Worm (Caenorhabditis elegans) whole organism, L1 larva: ENCODE measurements around the gene C15B12.4.
A peak's percentile ranks its signal among the peaks of the same experiment; 100 is the strongest.

ENCODE experiments used
- Y116A8C.19 ChIP-seq: sonication (generic microtip); optimal IDR thresholded peaks from 2 replicates; lab custom pipeline; 2016; ENCODE audit warnings: missing compliant biosample characterization, missing genetic modification characterization, borderline replicate concordance
- aha-1 ChIP-seq: fragments of 150-350 bp; optimal IDR thresholded peaks from 2 replicates; lab custom pipeline; 2014; ENCODE audit warnings: missing biosample characterization, missing genetic modification characterization
- alr-1 ChIP-seq: fragments of 200-800 bp; sonication (Bioruptor generic); optimal IDR thresholded peaks from 2 replicates; lab custom pipeline; 2018; ENCODE audit warnings: borderline replicate concordance, mild to moderate bottlenecking, missing genetic modification characterization, missing compliant biosample characterization
- aly-2 ChIP-seq: fragments of 150-350 bp; optimal IDR thresholded peaks from 2 replicates; lab custom pipeline; 2014; ENCODE audit warnings: missing biosample characterization, missing genetic modification characterization
- ama-1 ChIP-seq: fragments of 150-350 bp; optimal IDR thresholded peaks from 2 replicates; lab custom pipeline; 2014
- blmp-1 ChIP-seq: fragments of 150-350 bp; optimal IDR thresholded peaks from 2 replicates; lab custom pipeline; 2014; ENCODE audit warnings: missing biosample characterization, missing genetic modification characterization
- ceh-63 ChIP-seq: fragments of 200-800 bp; sonication (Bioruptor generic); optimal IDR thresholded peaks from 2 replicates; lab custom pipeline; 2018; ENCODE audit warnings: mild to moderate bottlenecking, missing genetic modification characterization, missing compliant biosample characterization
- ceh-88 ChIP-seq: fragments of 200-800 bp; sonication (Bioruptor generic); IDR thresholded peaks from 2 replicates; pipeline ENCODE4 v1.3.6; 2022; ENCODE audit warnings: missing genetic modification characterization, missing compliant biosample characterization
- ceh-90 ChIP-seq: sonication (generic microtip); optimal IDR thresholded peaks from 2 replicates; lab custom pipeline; 2016; ENCODE audit warnings: missing genetic modification characterization, missing compliant biosample characterization
- ces-1 ChIP-seq: fragments of 150-350 bp; optimal IDR thresholded peaks from 2 replicates; lab custom pipeline; 2014; ENCODE audit warnings: missing biosample characterization, missing genetic modification reagents, missing genetic modification characterization
- dsc-1 ChIP-seq: sonication (generic microtip); optimal IDR thresholded peaks from 2 replicates; lab custom pipeline; 2016; ENCODE audit warnings: mild to moderate bottlenecking, missing genetic modification characterization, missing compliant biosample characterization
- efl-1 ChIP-seq, 4 experiments: fragments of 150-350 bp; optimal IDR thresholded peaks in 3 of 4; peaks in 1 of 4; 1 replicate in 1 of 4; 2 replicates in 3 of 4; lab custom pipeline; 2014; ENCODE audit warnings: missing biosample characterization in 2 of 4, missing genetic modification characterization in 2 of 4, missing genetic modification reagents in 2 of 4
- egl-13 ChIP-seq: sonication (generic microtip); optimal IDR thresholded peaks from 2 replicates; lab custom pipeline; 2016; ENCODE audit warnings: missing genotype, missing genetic modification reagents, missing genetic modification characterization, missing compliant biosample characterization
- egl-27 ChIP-seq, 2 experiments: fragments of 150-350 bp in 1 of 2; sonication (generic microtip); optimal IDR thresholded peaks; 3 replicates each; lab custom pipeline; 2017 to 2018; ENCODE audit warnings: missing biosample characterization in 2 of 2, missing genetic modification characterization in 2 of 2, missing genetic modification reagents in 2 of 2
- elt-2 ChIP-seq: sonication (generic microtip); optimal IDR thresholded peaks from 2 replicates; lab custom pipeline; 2016; ENCODE audit warnings: missing genetic modification characterization, mild to moderate bottlenecking, inconsistent platforms, missing compliant biosample characterization, missing genetic modification reagents
- elt-3 ChIP-seq, 6 experiments: fragments of 150-350 bp in 1 of 6; sonication (generic microtip); optimal IDR thresholded peaks; 2 replicates each; lab custom pipeline; 2017 to 2018; ENCODE audit warnings: missing biosample characterization in 6 of 6, missing genetic modification characterization in 6 of 6, inconsistent platforms in 1 of 6
- ets-5 ChIP-seq: fragments of 200-800 bp; sonication (Bioruptor generic); IDR thresholded peaks from 2 replicates; pipeline ENCODE4 v1.3.6; 2022; ENCODE audit warnings: missing genetic modification characterization, missing compliant biosample characterization
- fkh-4 ChIP-seq: sonication (generic microtip); optimal IDR thresholded peaks from 2 replicates; lab custom pipeline; 2016; ENCODE audit warnings: missing compliant biosample characterization, missing genetic modification characterization, borderline replicate concordance
- grh-1 ChIP-seq: fragments of 200-800 bp; sonication (Bioruptor generic); IDR thresholded peaks from 2 replicates; pipeline ENCODE4 v1.3.6; 2022; ENCODE audit warnings: missing genetic modification reagents, missing genetic modification characterization, missing compliant biosample characterization
- irx-1 ChIP-seq: sonication (generic microtip); optimal IDR thresholded peaks from 2 replicates; lab custom pipeline; 2016; ENCODE audit warnings: missing genetic modification characterization, missing compliant biosample characterization
- isw-1 ChIP-seq: fragments of 200-800 bp; sonication (Bioruptor generic); IDR thresholded peaks from 2 replicates; pipeline ENCODE4 v1.3.6; 2022; ENCODE audit warnings: missing genetic modification characterization, missing compliant biosample characterization
- lin-13 ChIP-seq: fragments of 150-350 bp; optimal IDR thresholded peaks from 2 replicates; lab custom pipeline; 2014; ENCODE audit warnings: missing biosample characterization, missing genetic modification reagents, missing genetic modification characterization
- lin-14 ChIP-seq: fragments of 200-800 bp; sonication (Bioruptor generic); optimal IDR thresholded peaks from 2 replicates; lab custom pipeline; 2018; ENCODE audit warnings: mild to moderate bottlenecking, missing genetic modification characterization, moderate library complexity, missing compliant biosample characterization
- lin-35 ChIP-seq, 2 experiments: fragments of 150-350 bp; optimal IDR thresholded peaks; 2 replicates each; lab custom pipeline; 2014; ENCODE audit warnings: missing biosample characterization in 2 of 2, missing genetic modification characterization in 2 of 2, missing genetic modification reagents in 2 of 2
- mab-9 ChIP-seq: fragments of 200-800 bp; sonication (Bioruptor generic); IDR thresholded peaks from 2 replicates; pipeline ENCODE4 v1.3.6; 2022; ENCODE audit warnings: missing genetic modification reagents, missing genetic modification characterization, missing compliant biosample characterization
- nhr-20 ChIP-seq: sonication (generic microtip); optimal IDR thresholded peaks from 2 replicates; lab custom pipeline; 2016; ENCODE audit warnings: mild to moderate bottlenecking, missing genetic modification characterization, missing compliant biosample characterization
- nhr-71 ChIP-seq: sonication (generic microtip); optimal IDR thresholded peaks from 2 replicates; lab custom pipeline; 2016; ENCODE audit warnings: mild to moderate bottlenecking, missing genetic modification characterization, moderate library complexity, missing compliant biosample characterization
- nhr-76 ChIP-seq: sonication (generic microtip); optimal IDR thresholded peaks from 2 replicates; lab custom pipeline; 2017; ENCODE audit warnings: missing biosample characterization, missing genetic modification characterization
- pag-3 ChIP-seq: sonication (generic microtip); optimal IDR thresholded peaks from 2 replicates; lab custom pipeline; 2017; ENCODE audit warnings: missing genetic modification characterization, mild to moderate bottlenecking, missing compliant biosample characterization, antibody characterized with exemption, borderline replicate concordance; ENCODE audit not compliant: insufficient read depth
- pqm-1 ChIP-seq: sonication (generic microtip); optimal IDR thresholded peaks from 3 replicates; lab custom pipeline; 2017; ENCODE audit warnings: missing biosample characterization, missing genetic modification characterization
- rnt-1 ChIP-seq: sonication (generic microtip); optimal IDR thresholded peaks from 2 replicates; lab custom pipeline; 2016; ENCODE audit warnings: mild to moderate bottlenecking, missing genetic modification characterization, moderate library complexity, missing compliant biosample characterization
- skn-1 ChIP-seq: fragments of 150-350 bp; optimal IDR thresholded peaks from 2 replicates; lab custom pipeline; 2014; ENCODE audit warnings: missing biosample characterization, missing genetic modification characterization
- sox-4 ChIP-seq: sonication (generic microtip); optimal IDR thresholded peaks from 2 replicates; lab custom pipeline; 2016; ENCODE audit warnings: missing genetic modification characterization, missing compliant biosample characterization
- sptf-1 ChIP-seq: fragments of 150-350 bp; optimal IDR thresholded peaks from 2 replicates; lab custom pipeline; 2014; ENCODE audit warnings: missing biosample characterization, missing genetic modification characterization
- tbx-2 ChIP-seq: sonication (generic microtip); optimal IDR thresholded peaks from 2 replicates; lab custom pipeline; 2016; ENCODE audit warnings: missing genetic modification characterization, missing compliant biosample characterization
- unc-130 ChIP-seq: fragments of 150-350 bp; optimal IDR thresholded peaks from 2 replicates; lab custom pipeline; 2017; ENCODE audit warnings: missing biosample characterization, missing genetic modification characterization, inconsistent platforms
- unc-30 ChIP-seq: sonication (generic microtip); optimal IDR thresholded peaks from 2 replicates; lab custom pipeline; 2017; ENCODE audit warnings: missing biosample characterization, missing genetic modification characterization
- unc-62 ChIP-seq: fragments of 150-350 bp; optimal IDR thresholded peaks from 2 replicates; lab custom pipeline; 2014; ENCODE audit warnings: missing biosample characterization, missing genetic modification reagents, missing genetic modification characterization
- xbp-1 ChIP-seq: sonication (generic microtip); optimal IDR thresholded peaks from 2 replicates; lab custom pipeline; 2016; ENCODE audit warnings: missing genetic modification characterization, missing compliant biosample characterization
- zip-4 ChIP-seq: fragments of 200-800 bp; sonication (Bioruptor generic); optimal IDR thresholded peaks from 2 replicates; lab custom pipeline; 2018; ENCODE audit warnings: mild to moderate bottlenecking, missing genetic modification characterization, moderate library complexity, missing compliant biosample characterization
- ztf-11 ChIP-seq, 2 experiments: sonication (generic microtip); optimal IDR thresholded peaks; 2 replicates each; lab custom pipeline; 2016 to 2017; ENCODE audit warnings: missing genetic modification characterization in 2 of 2, missing biosample characterization in 1 of 2, missing compliant biosample characterization in 1 of 2
- ztf-4 ChIP-seq: fragments of 150-350 bp; optimal IDR thresholded peaks from 2 replicates; lab custom pipeline; 2014; ENCODE audit warnings: missing biosample characterization, missing genetic modification characterization

C15B12.4 gene

DNA sequence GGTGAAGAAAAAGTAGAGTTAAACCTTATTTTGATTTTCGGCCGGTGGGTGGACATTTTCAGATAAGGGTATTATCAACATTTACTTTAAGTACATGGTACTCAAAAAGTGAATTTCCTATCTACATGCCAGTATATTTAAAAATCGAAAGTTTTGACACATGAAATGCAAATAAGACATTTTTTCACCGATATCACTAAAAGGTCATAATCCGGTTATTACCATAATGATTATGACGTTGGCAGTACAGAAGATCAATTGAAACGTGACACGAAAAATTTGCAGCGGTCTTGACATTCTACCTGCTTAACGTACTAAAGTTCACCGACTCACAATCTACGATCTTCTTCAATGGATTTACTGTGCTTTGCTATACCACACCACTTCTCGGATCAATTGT lies 15.5 kb downstream of the C15B12.4 start:
- TF ChIP-seq fkh-4 (no peak), nhr-71 (tag; lab: Kevin White, UChicago) (no peak), dsc-1 (no peak), elt-2 (tag; lab: Kevin White, UChicago) (peak; percentile 60)

DNA sequence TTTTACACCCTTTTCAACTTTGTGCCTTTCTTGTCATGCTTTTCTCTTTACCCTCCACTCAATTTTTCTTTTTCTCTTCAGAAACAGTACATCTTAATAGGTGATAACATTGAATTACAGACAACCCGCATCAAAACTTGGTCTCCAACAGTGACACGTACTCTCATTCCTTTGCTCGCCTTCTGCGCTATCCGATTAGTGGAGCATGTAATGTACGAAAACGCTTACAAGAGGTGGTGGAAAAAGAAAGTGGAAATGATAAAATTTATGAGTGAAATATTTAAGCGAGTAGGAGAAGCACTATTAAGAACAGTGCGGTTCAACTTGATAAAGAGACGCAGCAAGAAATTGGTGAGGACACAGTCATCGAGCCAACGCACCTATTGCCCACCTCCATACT lies 17.0 kb downstream of the C15B12.4 start, which contains the start of gene pept-1:
Gene pept-1 (plus strand): TSS at position 306 of the 400 bp plus-strand sequence.
- peak in 1 of 2 experiments; percentile 44 for TF ChIP-seq lin-35 (GFP tag; optimal IDR thresholded peaks at IDR 0.05; lab: Kevin White, UChicago)
- peak; percentile 21 for TF ChIP-seq nhr-20 (tag; lab: Kevin White, UChicago)
- TF ChIP-seq unc-130 (tag; lab: Kevin White, UChicago) = no peak
- TF ChIP-seq ceh-90 (tag; lab: Kevin White, UChicago) = no peak
- TF ChIP-seq nhr-76 = no peak
- peak; percentile 60 for TF ChIP-seq pqm-1 (tag; lab: Kevin White, UChicago)
- peak; percentile 26 for TF ChIP-seq lin-14 (GFP tag; lab: Kevin White, UChicago)
- TF ChIP-seq elt-2 (tag; lab: Kevin White, UChicago) = peak; percentile 96
- peak; percentile 12 for TF ChIP-seq nhr-71 (tag; lab: Kevin White, UChicago)

DNA sequence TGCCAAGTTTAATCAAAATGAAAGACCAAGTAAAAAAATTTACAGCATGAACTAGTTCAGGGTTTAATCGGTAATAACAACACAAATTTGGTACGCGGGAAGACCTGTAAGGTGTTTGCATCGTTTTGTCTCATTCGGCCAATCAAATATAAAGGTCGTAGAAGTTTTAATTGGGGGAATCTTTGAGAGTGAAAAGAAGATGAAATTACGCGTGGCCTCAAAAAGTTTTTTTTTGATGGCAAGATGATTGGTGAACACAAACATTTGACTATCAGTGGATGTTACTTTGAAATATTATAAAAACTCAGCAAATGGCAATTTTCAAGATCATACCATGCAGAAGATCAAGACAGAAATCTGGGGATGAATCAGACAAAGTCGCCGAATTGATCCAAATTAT lies 18.4 kb downstream of the C15B12.4 start, which contains the start of gene nas-33:
Gene nas-33 (minus strand): TSS at position 101 of the 400 bp plus-strand sequence.
- TF ChIP-seq lin-13 (no peak), pag-3 (tag; lab: Kevin White, UChicago) (no peak), sox-4 (tag; lab: Kevin White, UChicago) (no peak), isw-1 (GFP tag; lab: Robert Waterston, UW) (no peak), elt-3 (tag; optimal IDR thresholded peaks at IDR 0.05; lab: Kevin White, UChicago) (no peak), ces-1 (GFP tag; lab: Kevin White, UChicago) (no peak), pqm-1 (tag; lab: Kevin White, UChicago) (no peak), unc-62 (no peak), grh-1 (GFP tag; lab: Robert Waterston, UW) (no peak), tbx-2 (tag; lab: Kevin White, UChicago) (no peak), ceh-63 (GFP tag; lab: Kevin White, UChicago) (no peak), ama-1 (lab: Kevin White, UChicago) (no peak), efl-1 (optimal IDR thresholded peaks at IDR 0.05; lab: Kevin White, UChicago) (no peak), efl-1 (GFP tag; optimal IDR thresholded peaks at IDR 0.05 in 1 of 2; lab: Kevin White, UChicago) (no peak), sptf-1 (tag; lab: Kevin White, UChicago) (no peak), nhr-76 (no peak), ztf-11 (tag; optimal IDR thresholded peaks at IDR 0.05; lab: Kevin White, UChicago) (no peak), aha-1 (no peak), blmp-1 (tag; lab: Kevin White, UChicago) (no peak), ceh-90 (tag; lab: Kevin White, UChicago) (no peak)

DNA sequence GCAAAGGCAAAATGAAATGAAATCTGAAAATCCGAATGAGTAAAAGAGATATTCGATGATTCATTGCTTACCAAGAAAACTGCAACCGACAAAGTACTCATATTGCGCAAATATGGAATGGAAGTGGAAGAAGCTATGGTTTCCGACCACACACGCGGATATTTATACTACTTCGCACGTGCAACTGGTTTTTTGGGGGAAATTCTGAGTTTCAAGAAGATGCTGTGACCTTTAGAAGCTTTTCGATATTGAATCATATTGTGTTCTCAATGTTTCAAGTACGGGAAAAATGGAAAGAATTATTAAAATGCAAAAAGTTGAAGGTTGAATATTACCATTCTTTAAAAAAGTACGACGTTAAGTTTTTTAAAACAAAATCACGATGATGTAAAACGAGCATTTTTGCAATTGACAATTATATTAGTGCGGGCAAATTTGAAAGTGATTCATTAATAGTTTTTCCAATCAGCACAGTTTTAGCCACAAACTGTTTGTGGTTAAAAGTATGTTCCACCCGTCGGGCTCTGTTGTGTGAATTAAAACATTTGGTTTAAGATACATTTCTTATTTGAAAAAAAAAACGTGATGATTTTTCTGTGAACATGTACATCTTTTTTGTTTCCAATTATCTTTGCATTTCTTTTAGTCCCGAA lies 22.6 kb downstream of the C15B12.4 start, which contains the start of the genes grl-6 and K10C2.6:
Gene grl-6 (minus strand): TSS at position 101 of the 653 bp plus-strand sequence.
Gene K10C2.6 (plus strand): TSS at position 603 of the 653 bp plus-strand sequence.
- TF ChIP-seq alr-1 = no peak
- no peak for TF ChIP-seq zip-4 (GFP tag; lab: Kevin White, UChicago)
- TF ChIP-seq efl-1 (optimal IDR thresholded peaks at IDR 0.05; lab: Kevin White, UChicago) = no peak
- TF ChIP-seq efl-1 (GFP tag; optimal IDR thresholded peaks at IDR 0.05 in 1 of 2; lab: Kevin White, UChicago) = no peak

DNA sequence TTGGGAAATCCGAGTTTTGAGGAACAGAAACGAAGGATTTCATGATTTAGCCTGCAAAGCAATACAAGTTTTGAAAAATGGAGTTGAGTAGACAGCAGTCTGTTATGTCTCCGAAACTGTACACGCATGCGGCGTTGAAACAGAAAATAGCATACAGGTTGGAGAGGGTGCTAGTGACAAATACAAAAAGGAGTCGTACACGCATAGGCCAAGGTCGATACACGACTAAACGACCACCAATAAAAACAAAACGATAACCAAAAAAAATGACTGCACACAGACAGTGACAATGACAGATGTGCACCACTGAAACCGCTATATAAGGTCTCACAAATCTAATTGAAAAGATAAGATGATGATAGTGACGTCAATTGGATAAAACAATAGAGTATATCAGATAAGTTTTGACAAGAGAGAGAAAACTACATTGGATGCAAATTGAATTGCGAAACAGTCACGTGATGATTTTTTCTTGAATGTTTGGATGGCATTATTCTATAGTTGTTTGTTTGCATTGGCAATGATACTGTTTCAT lies 24.6 kb downstream of the C15B12.4 start, which contains the start of gene fah-1:
Gene fah-1 (minus strand): TSS at position 51 of the 535 bp plus-strand sequence.
- TF ChIP-seq egl-13 (tag; lab: Kevin White, UChicago) (no peak), xbp-1 (peak; percentile 52), Y116A8C.19 (tag; lab: Kevin White, UChicago) (no peak), ets-5 (GFP tag; lab: Robert Waterston, UW) (no peak), ces-1 (GFP tag; lab: Kevin White, UChicago) (no peak), pqm-1 (tag; lab: Kevin White, UChicago) (no peak), irx-1 (tag; lab: Kevin White, UChicago) (no peak), nhr-76 (no peak), ztf-4 (tag; lab: Kevin White, UChicago) (no peak), aly-2 (tag; lab: Kevin White, UChicago) (no peak), rnt-1 (no peak), fkh-4 (no peak), egl-27 (tag; optimal IDR thresholded peaks at IDR 0.05; lab: Kevin White, UChicago) (no peak), ceh-88 (no peak), mab-9 (GFP tag; lab: Robert Waterston, UW) (no peak), unc-30 (no peak), skn-1 (peak; percentile 1), ceh-90 (tag; lab: Kevin White, UChicago) (no peak)
